Worm (Caenorhabditis elegans): ENCODE results near the gene srxa-8.

DNA sequence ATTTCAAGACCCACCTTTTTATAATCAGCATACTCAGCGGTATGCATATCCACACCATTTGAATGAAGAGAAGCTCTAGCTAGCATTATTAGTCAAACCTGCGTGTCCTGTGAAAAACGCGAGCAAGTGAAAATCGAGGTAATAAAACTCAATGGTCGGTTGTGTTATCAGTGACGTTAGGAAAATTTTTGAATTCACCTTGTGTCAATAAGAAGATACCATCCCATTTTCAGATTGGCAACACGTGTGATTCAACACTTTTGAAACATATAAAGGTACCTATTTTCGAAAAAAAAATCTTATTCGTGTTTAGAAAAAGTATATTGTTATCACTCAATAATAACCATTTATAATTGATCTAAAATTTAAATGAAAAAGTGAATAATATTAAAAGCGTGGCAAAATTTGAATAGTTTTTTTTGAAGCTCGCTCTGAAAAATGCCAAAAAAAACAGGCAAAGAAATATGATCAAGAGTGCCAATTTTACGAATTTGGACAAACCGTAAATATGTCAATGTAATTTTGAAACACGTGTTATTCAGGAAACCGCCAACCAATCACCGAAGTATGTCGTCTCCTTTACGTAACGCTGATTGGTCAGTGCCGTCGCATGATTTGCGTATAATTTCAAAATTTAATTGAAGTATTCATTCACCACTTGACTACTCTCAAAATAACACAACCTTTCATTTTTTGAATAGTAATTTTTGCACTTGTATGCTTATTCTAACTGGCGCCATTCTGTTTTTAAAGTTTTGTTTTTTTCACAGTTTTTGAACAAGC lies 3.2 kb upstream of the srxa-8 start, which contains the start of gene F46G10.1:
- no peak for TF ChIP-seq ref-1 (GFP tag; conservative IDR thresholded peaks at IDR 0.05)
- TF ChIP-seq ztf-29 (GFP tag; IDR thresholded peaks at IDR 0.05), result no peak
- TF ChIP-seq klf-2 (GFP tag; conservative IDR thresholded peaks at IDR 0.05), result no peak
- TF ChIP-seq tab-1 (GFP tag; IDR thresholded peaks at IDR 0.05), result no peak
- TF ChIP-seq flt-1 (GFP tag; IDR thresholded peaks at IDR 0.05), result no peak
- no peak for TF ChIP-seq med-1 (GFP tag; optimal IDR thresholded peaks at IDR 0.05; ENCODE audit: insufficient read depth)
